Worm (Caenorhabditis elegans) whole organism, early embryonic: ENCODE results near the gene C07H6.9.

Experiments
- ama-1 ChIP-seq: fragments of 150-350 bp; optimal IDR thresholded peaks from 2 replicates; lab custom pipeline; 2014
- ceh-36 ChIP-seq: sonication (generic microtip); optimal IDR thresholded peaks from 2 replicates; lab custom pipeline; 2016; ENCODE audit warnings: missing genetic modification characterization, inconsistent platforms, missing compliant biosample characterization
- ets-7 ChIP-seq: sonication (generic microtip); optimal IDR thresholded peaks from 2 replicates; lab custom pipeline; 2016; ENCODE audit warnings: missing genotype, missing genetic modification characterization, missing compliant biosample characterization
- flt-1 ChIP-seq: fragments of 200-800 bp; sonication (Bioruptor generic); IDR thresholded peaks from 2 replicates; pipeline ENCODE4 v1.3.6; 2022; ENCODE audit warnings: missing genetic modification characterization, missing compliant biosample characterization
- hmg-4 ChIP-seq: fragments of 200-800 bp; sonication (Bioruptor generic); optimal IDR thresholded peaks from 2 replicates; lab custom pipeline; 2018; ENCODE audit warnings: mild to moderate bottlenecking, missing genetic modification characterization, missing compliant biosample characterization
- hnd-1 ChIP-seq: sonication (generic microtip); optimal IDR thresholded peaks from 2 replicates; lab custom pipeline; 2016; ENCODE audit warnings: missing genetic modification characterization, missing compliant biosample characterization
- pes-1 ChIP-seq: fragments of 200-800 bp; sonication (Bioruptor generic); IDR thresholded peaks from 2 replicates; pipeline ENCODE4 v1.3.6; 2022; ENCODE audit warnings: missing genetic modification reagents, missing genetic modification characterization, missing compliant biosample characterization
- tbx-37 ChIP-seq: fragments of 200-800 bp; sonication (Bioruptor generic); conservative IDR thresholded peaks from 2 replicates; pipeline ENCODE4 v1.3.6; 2022; ENCODE audit warnings: missing genetic modification reagents, missing genetic modification characterization, missing compliant biosample characterization

DNA sequence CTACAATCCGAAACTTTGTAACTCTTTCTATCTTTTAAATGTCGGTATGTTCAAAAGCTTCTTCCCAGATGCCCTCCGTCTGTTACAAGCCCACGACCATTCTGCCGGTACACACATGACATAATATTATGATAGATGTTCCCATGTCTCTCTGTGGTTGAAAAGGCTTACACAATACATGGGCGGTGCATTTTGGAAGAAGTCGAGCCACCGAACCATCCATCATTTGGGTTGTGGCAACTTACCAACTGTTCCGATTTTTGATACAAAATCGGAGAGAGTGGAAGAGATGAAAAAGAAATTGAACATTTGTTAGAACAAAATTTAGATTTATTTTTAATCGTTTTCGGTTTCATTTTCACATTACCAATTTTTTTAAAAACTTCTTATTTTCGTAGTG, 49.7 kb upstream of the C07H6.9 start:
- TF ChIP-seq hmg-4 (GFP tag; lab: Kevin White, UChicago) (no peak), hnd-1 (tag; lab: Kevin White, UChicago) (no peak), ama-1 (lab: Kevin White, UChicago) (no peak), pes-1 (GFP tag; lab: Robert Waterston, UW) (no peak), flt-1 (GFP tag; lab: Robert Waterston, UW) (no peak), ets-7 (no peak), tbx-37 (no peak), ceh-36 (no peak)
